Fruit fly (Drosophila melanogaster) whole organism, embryonic: ENCODE data around the gene CG7352.
A peak's percentile ranks its signal among the peaks of the same experiment; 100 is the strongest.

Experiments used
- Atf6 ChIP-seq: fragments of 200-800 bp; sonication (Bioruptor generic); IDR thresholded peaks from 2 replicates; pipeline ENCODE4 v1.3.6; 2022; ENCODE audit warnings: missing biosample characterization, missing genetic modification characterization
- CG10543 ChIP-seq: fragments of 200-800 bp; sonication (Bioruptor generic); optimal IDR thresholded peaks from 3 replicates; lab custom pipeline; 2017; ENCODE audit warnings: missing biosample characterization, mild to moderate bottlenecking, missing genetic modification characterization, moderate library complexity
- CG10654 ChIP-seq: fragments of 200-800 bp; sonication (Bioruptor generic); optimal IDR thresholded peaks from 2 replicates; lab custom pipeline; 2016; ENCODE audit warnings: missing biosample characterization, missing genetic modification characterization
- CG11247 ChIP-seq: fragments of 200-800 bp; sonication (Bioruptor generic); IDR thresholded peaks from 2 replicates; pipeline ENCODE4 v1.3.6; 2022; ENCODE audit warnings: missing biosample characterization, missing genetic modification characterization
- CG12299 ChIP-seq: fragments of 200-800 bp; sonication (Bioruptor generic); optimal IDR thresholded peaks from 2 replicates; lab custom pipeline; 2018; ENCODE audit warnings: missing biosample characterization, mild to moderate bottlenecking, missing genetic modification characterization
- CG12769 ChIP-seq: fragments of 200-800 bp; sonication (Bioruptor generic); optimal IDR thresholded peaks from 2 replicates; lab custom pipeline; 2019; ENCODE audit warnings: missing biosample characterization, mild to moderate bottlenecking, missing genetic modification characterization, moderate library complexity
- CG14860 ChIP-seq: fragments of 200-800 bp; sonication (Bioruptor generic); IDR thresholded peaks from 3 replicates; pipeline ENCODE4 v1.3.6; 2022; ENCODE audit warnings: missing biosample characterization, missing genetic modification characterization; ENCODE audit not compliant: partially characterized antibody
- CG15601 ChIP-seq: fragments of 200-800 bp; sonication (Bioruptor generic); optimal IDR thresholded peaks from 3 replicates; lab custom pipeline; 2019; ENCODE audit warnings: missing biosample characterization, mild to moderate bottlenecking, missing genetic modification characterization, moderate library complexity
- CG16815 ChIP-seq: fragments of 200-800 bp; sonication (Bioruptor generic); optimal IDR thresholded peaks from 3 replicates; lab custom pipeline; 2017; ENCODE audit warnings: missing biosample characterization, mild to moderate bottlenecking, missing genetic modification characterization
- CG17359 ChIP-seq: fragments of 200-800 bp; sonication (Bioruptor generic); optimal IDR thresholded peaks from 3 replicates; lab custom pipeline; 2018; ENCODE audit warnings: missing biosample characterization, mild to moderate bottlenecking, missing genetic modification characterization, moderate library complexity
- CG2202 ChIP-seq: fragments of 200-800 bp; sonication (Bioruptor generic); optimal IDR thresholded peaks from 2 replicates; lab custom pipeline; 2018; ENCODE audit warnings: missing biosample characterization, mild to moderate bottlenecking, missing genetic modification characterization
- CG2712 ChIP-seq: fragments of 200-800 bp; optimal IDR thresholded peaks from 3 replicates; lab custom pipeline; 2019; ENCODE audit warnings: missing biosample characterization, mild to moderate bottlenecking, missing genetic modification characterization, moderate library complexity
- CG3065 ChIP-seq: fragments of 200-800 bp; sonication (Bioruptor generic); optimal IDR thresholded peaks from 2 replicates; lab custom pipeline; 2016; ENCODE audit warnings: missing biosample characterization, missing genetic modification characterization
- CG32532 ChIP-seq: fragments of 200-800 bp; sonication (Bioruptor generic); IDR thresholded peaks from 2 replicates; pipeline ENCODE4 v1.3.6; 2022; ENCODE audit warnings: missing biosample characterization, missing genetic modification characterization
- CG33557 ChIP-seq: fragments of 200-800 bp; sonication (Bioruptor generic); optimal IDR thresholded peaks from 2 replicates; lab custom pipeline; 2019; ENCODE audit warnings: missing biosample characterization, mild to moderate bottlenecking, missing genetic modification characterization, moderate library complexity
- CG34224 ChIP-seq: fragments of 200-800 bp; sonication (Bioruptor generic); IDR thresholded peaks from 3 replicates; pipeline ENCODE4 v1.3.6; 2022; ENCODE audit warnings: missing biosample characterization, missing genetic modification characterization; ENCODE audit not compliant: partially characterized antibody
- CG6272 ChIP-seq: fragments of 200-800 bp; sonication (Bioruptor generic); IDR thresholded peaks from 2 replicates; pipeline ENCODE4 v1.3.6; 2022; ENCODE audit warnings: missing biosample characterization, missing genetic modification characterization
- CG6689 ChIP-seq: fragments of 200-800 bp; sonication (Bioruptor generic); IDR thresholded peaks from 2 replicates; pipeline ENCODE4 v1.3.6; 2022; ENCODE audit warnings: missing biosample characterization, missing genetic modification characterization
- CG6813 ChIP-seq: fragments of 200-800 bp; sonication (Bioruptor generic); optimal IDR thresholded peaks from 2 replicates; lab custom pipeline; 2017; ENCODE audit warnings: missing biosample characterization, missing genetic modification characterization, mild to moderate bottlenecking, moderate library complexity, missing genetic modification reagents
- CG7928 ChIP-seq: fragments of 200-800 bp; sonication (Bioruptor generic); optimal IDR thresholded peaks from 2 replicates; lab custom pipeline; 2017; ENCODE audit warnings: missing biosample characterization, mild to moderate bottlenecking, missing genetic modification characterization
- CG9609 ChIP-seq: fragments of 200-800 bp; sonication (Bioruptor generic); optimal IDR thresholded peaks from 3 replicates; lab custom pipeline; 2016; ENCODE audit warnings: missing biosample characterization, missing genetic modification characterization
- CG9797 ChIP-seq: fragments of 200-800 bp; sonication (Bioruptor generic); optimal IDR thresholded peaks from 3 replicates; lab custom pipeline; 2018; ENCODE audit warnings: missing biosample characterization, mild to moderate bottlenecking, missing genetic modification characterization
- HLH3B ChIP-seq: fragments of 200-800 bp; sonication (Bioruptor generic); IDR thresholded peaks from 2 replicates; pipeline ENCODE4 v1.3.6; 2022; ENCODE audit warnings: missing biosample characterization, missing genetic modification characterization
- Mad ChIP-seq: fragments of 200-800 bp; sonication (Bioruptor generic); optimal IDR thresholded peaks from 2 replicates; lab custom pipeline; 2016; ENCODE audit warnings: missing biosample characterization, missing genetic modification characterization
- Myb ChIP-seq: fragments of 200-800 bp; sonication (Bioruptor generic); optimal IDR thresholded peaks from 2 replicates; lab custom pipeline; 2016; ENCODE audit warnings: missing biosample characterization, missing genetic modification characterization
- NC2α ChIP-seq: fragments of 200-800 bp; sonication (Bioruptor generic); optimal IDR thresholded peaks from 2 replicates; lab custom pipeline; 2016; ENCODE audit warnings: missing biosample characterization, missing genetic modification characterization
- Oaz ChIP-seq: fragments of 200-800 bp; sonication (Bioruptor generic); IDR thresholded peaks from 2 replicates; pipeline ENCODE4 v1.3.6; 2022; ENCODE audit warnings: missing biosample characterization, missing genetic modification characterization
- Scr ChIP-seq: fragments of 200-800 bp; sonication (Bioruptor generic); IDR thresholded peaks from 2 replicates; pipeline ENCODE4 v1.3.6; 2022; ENCODE audit warnings: missing biosample characterization, missing genetic modification characterization; ENCODE audit not compliant: partially characterized antibody
- Stat92E ChIP-seq, 3 experiments: fragments of >200 bp in 2 of 3; fragments of 200-800 bp in 1 of 3; sonication (Bioruptor generic) in 1 of 3; optimal IDR thresholded peaks; 2 replicates each; lab custom pipeline; 2017 to 2019; ENCODE audit warnings: missing biosample characterization in 3 of 3, missing genetic modification characterization in 3 of 3, mild to moderate bottlenecking in 1 of 3, moderate library complexity in 1 of 3
- Taf1 ChIP-seq: fragments of 200-800 bp; sonication (Bioruptor generic); IDR thresholded peaks from 2 replicates; pipeline ENCODE4 v1.3.6; 2022; ENCODE audit warnings: missing biosample characterization, missing genetic modification characterization
- ase ChIP-seq: fragments of 200-800 bp; sonication (Bioruptor generic); IDR thresholded peaks from 3 replicates; pipeline ENCODE4 v1.3.6; 2022; ENCODE audit warnings: missing biosample characterization, missing genetic modification characterization
- bigmax ChIP-seq: fragments of 200-800 bp; sonication (Bioruptor generic); optimal IDR thresholded peaks from 2 replicates; lab custom pipeline; 2018; ENCODE audit warnings: missing biosample characterization, mild to moderate bottlenecking, missing genetic modification characterization
- br ChIP-seq: fragments of >200 bp; optimal IDR thresholded peaks from 2 replicates; lab custom pipeline; 2017
- corto ChIP-seq: fragments of 200-800 bp; sonication (Bioruptor generic); optimal IDR thresholded peaks from 2 replicates; lab custom pipeline; 2016; ENCODE audit warnings: missing biosample characterization, mild to moderate bottlenecking, missing genetic modification characterization, moderate library complexity
- crc ChIP-seq: fragments of 200-800 bp; sonication (Bioruptor generic); optimal IDR thresholded peaks from 2 replicates; lab custom pipeline; 2016; ENCODE audit warnings: missing biosample characterization, missing genetic modification characterization
- croc ChIP-seq: fragments of 200-800 bp; sonication (Bioruptor generic); conservative IDR thresholded peaks from 3 replicates; pipeline ENCODE4 v1.3.6; 2022; ENCODE audit warnings: missing biosample characterization, missing genetic modification characterization
- danr ChIP-seq: fragments of 200-800 bp; sonication (Bioruptor generic); IDR thresholded peaks from 2 replicates; pipeline ENCODE4 v1.3.6; 2022; ENCODE audit warnings: missing biosample characterization, missing genetic modification characterization
- en ChIP-seq: fragments of 200-800 bp; sonication (Bioruptor generic); optimal IDR thresholded peaks from 2 replicates; lab custom pipeline; 2016; ENCODE audit warnings: missing biosample characterization, missing genetic modification characterization
- eve ChIP-seq, 2 experiments: fragments of >200 bp; optimal IDR thresholded peaks; 2 replicates each; lab custom pipeline; 2017; ENCODE audit warnings: missing biosample characterization in 2 of 2, missing genetic modification characterization in 2 of 2
- fd102C ChIP-seq: fragments of 200-800 bp; sonication (Bioruptor generic); optimal IDR thresholded peaks from 2 replicates; lab custom pipeline; 2018; ENCODE audit warnings: missing biosample characterization, mild to moderate bottlenecking, missing genetic modification characterization, moderate library complexity
- gsb-n ChIP-seq: fragments of 200-800 bp; sonication (Bioruptor generic); optimal IDR thresholded peaks from 3 replicates; lab custom pipeline; 2018; ENCODE audit warnings: missing biosample characterization, mild to moderate bottlenecking, missing genetic modification characterization
- hkb ChIP-seq, 2 experiments: fragments of 200-800 bp in 1 of 2; fragments of >200 bp in 1 of 2; sonication (Bioruptor generic) in 1 of 2; IDR thresholded peaks in 1 of 2; optimal IDR thresholded peaks in 1 of 2; 2 replicates each; pipeline versions ENCODE4 v1.3.6 to Lab custom; 2017 to 2022; ENCODE audit warnings: missing biosample characterization in 1 of 2, missing genetic modification characterization in 1 of 2
- klu ChIP-seq: fragments of 200-800 bp; sonication (Bioruptor generic); IDR thresholded peaks from 2 replicates; pipeline ENCODE4 v1.3.6; 2022; ENCODE audit warnings: missing biosample characterization, missing genetic modification characterization
- nau ChIP-seq: fragments of 200-800 bp; sonication (Bioruptor generic); optimal IDR thresholded peaks from 3 replicates; lab custom pipeline; 2017; ENCODE audit warnings: missing biosample characterization, mild to moderate bottlenecking, missing genetic modification characterization, missing genetic modification reagents
- pan ChIP-seq, 4 experiments: fragments of >200 bp in 3 of 4; fragments of 200-800 bp in 1 of 4; sonication (Bioruptor generic) in 1 of 4; optimal IDR thresholded peaks in 3 of 4; IDR thresholded peaks in 1 of 4; 2 replicates each; pipeline versions ENCODE4 v1.3.6 to Lab custom; 2017 to 2022; ENCODE audit warnings: missing biosample characterization in 2 of 4, missing genetic modification characterization in 2 of 4, mixed read lengths in 1 of 4
- slbo ChIP-seq: fragments of 200-800 bp; sonication (Bioruptor generic); IDR thresholded peaks from 2 replicates; pipeline ENCODE4 v1.3.6; 2022; ENCODE audit warnings: missing biosample characterization, missing genetic modification characterization
- tap ChIP-seq: fragments of 200-800 bp; optimal IDR thresholded peaks from 3 replicates; lab custom pipeline; 2019; ENCODE audit warnings: missing biosample characterization, mild to moderate bottlenecking, missing genetic modification characterization, moderate library complexity
- tgo ChIP-seq: fragments of 200-800 bp; sonication (Bioruptor generic); IDR thresholded peaks from 3 replicates; pipeline ENCODE4 v1.3.6; 2022; ENCODE audit warnings: missing biosample characterization, missing genetic modification characterization
- tup ChIP-seq: fragments of 200-800 bp; sonication (Bioruptor generic); optimal IDR thresholded peaks from 2 replicates; lab custom pipeline; 2016; ENCODE audit warnings: missing biosample characterization, mild to moderate bottlenecking, missing genetic modification characterization, moderate library complexity
- usp ChIP-seq: fragments of >200 bp; optimal IDR thresholded peaks from 2 replicates; lab custom pipeline; 2017; ENCODE audit warnings: missing biosample characterization, missing genetic modification characterization

The CG7352 gene

dm6 chr3R:8355579-8355978 lies 8.2 kb downstream of the CG7352 start (continued):
- peak; percentile 98 for TF ChIP-seq CG32532 (GFP tag; lab: Robert Waterston, UW)
- TF ChIP-seq slbo, result peak; percentile 98
- peak; percentile 93 for TF ChIP-seq CG10654 (GFP tag; lab: Kevin White, UChicago)
- TF ChIP-seq corto (GFP tag; lab: Kevin White, UChicago), result peak; percentile 66
- TF ChIP-seq CG11247 (GFP tag; lab: Robert Waterston, UW), result peak; percentile 94
- TF ChIP-seq klu (GFP tag; lab: Robert Waterston, UW), result peak; percentile 92
- TF ChIP-seq Oaz (GFP tag; lab: Robert Waterston, UW), result peak; percentile 88
- no peak for TF ChIP-seq CG9797 (GFP tag; lab: Kevin White, UChicago)
- peak; percentile 94 for TF ChIP-seq Taf1 (GFP tag; lab: Robert Waterston, UW)
- no peak for TF ChIP-seq fd102C
- peak; percentile 92 for TF ChIP-seq CG2712 (tag; lab: Kevin White, UChicago)
- TF ChIP-seq HLH3B (GFP tag; lab: Robert Waterston, UW), result peak; percentile 94
- TF ChIP-seq eve (GFP tag; optimal IDR thresholded peaks at IDR 0.05; lab: Kevin White, UChicago), result no peak
- peak; percentile 86 for TF ChIP-seq Mad (GFP tag; lab: Kevin White, UChicago)
- TF ChIP-seq NC2α (GFP tag; lab: Kevin White, UChicago), result peak; percentile 84
- peak; percentile 94 for TF ChIP-seq CG6689
- peak; percentile 96 for TF ChIP-seq CG9609 (GFP tag; lab: Kevin White, UChicago)
- TF ChIP-seq tup (GFP tag; lab: Kevin White, UChicago), result peak; percentile 87
- TF ChIP-seq CG14860 (GFP tag; lab: Robert Waterston, UW), result no peak
- TF ChIP-seq pan (optimal IDR thresholded peaks at IDR 0.05; lab: Kevin White, UChicago), result no peak
- TF ChIP-seq pan (GFP tag; optimal IDR thresholded peaks at IDR 0.05 in 1 of 2, IDR thresholded peaks at IDR 0.05 in 1 of 2), result peak in 1 of 2 experiments; percentile 95
- TF ChIP-seq CG12769 (tag; lab: Kevin White, UChicago), result peak; percentile 99
- TF ChIP-seq CG10543 (GFP tag; lab: Kevin White, UChicago), result peak; percentile 96
- peak; percentile 80 for TF ChIP-seq croc
- TF ChIP-seq nau, result peak; percentile 88
- peak; percentile 83 for TF ChIP-seq gsb-n
- TF ChIP-seq CG3065 (GFP tag; lab: Kevin White, UChicago), result peak; percentile 75
- TF ChIP-seq Scr (GFP tag; lab: Robert Waterston, UW), result no peak
- TF ChIP-seq tgo (GFP tag; lab: Robert Waterston, UW), result peak; percentile 95
- peak; percentile 79 for TF ChIP-seq CG7928 (GFP tag; lab: Kevin White, UChicago)
- peak; percentile 96 for TF ChIP-seq crc (GFP tag; lab: Kevin White, UChicago)
- peak; percentile 79 for TF ChIP-seq CG16815 (GFP tag; lab: Kevin White, UChicago)
- peak; percentile 75 for TF ChIP-seq CG2202 (tag; lab: Kevin White, UChicago)
- peak; percentile 93 for TF ChIP-seq ase
- no peak for TF ChIP-seq Stat92E (GFP tag; optimal IDR thresholded peaks at IDR 0.05; lab: Kevin White, UChicago)
- peak; percentile 94 for TF ChIP-seq CG12299 (tag; lab: Kevin White, UChicago)
- TF ChIP-seq bigmax (GFP tag; lab: Kevin White, UChicago), result peak; percentile 42
- TF ChIP-seq Myb (GFP tag; lab: Kevin White, UChicago), result peak; percentile 87
- no peak for TF ChIP-seq usp (GFP tag; lab: Kevin White, UChicago)
- no peak for TF ChIP-seq CG34224 (GFP tag; lab: Robert Waterston, UW)
- TF ChIP-seq hkb (optimal IDR thresholded peaks at IDR 0.05; lab: Kevin White, UChicago), result no peak
- TF ChIP-seq hkb (GFP tag; IDR thresholded peaks at IDR 0.05; lab: Robert Waterston, UW), result peak; percentile 96
- peak; percentile 36 for TF ChIP-seq CG33557 (GFP tag; lab: Kevin White, UChicago)
- peak; percentile 93 for TF ChIP-seq CG6813 (GFP tag; lab: Kevin White, UChicago)
- peak; percentile 94 for TF ChIP-seq en
- peak; percentile 69 for TF ChIP-seq CG15601
- peak; percentile 96 for TF ChIP-seq CG17359 (tag; lab: Kevin White, UChicago)
- peak; percentile 90 for TF ChIP-seq CG6272 (GFP tag; lab: Robert Waterston, UW)
- peak; percentile 90 for TF ChIP-seq tap (tag; lab: Kevin White, UChicago)
- no peak for TF ChIP-seq br (lab: Kevin White, UChicago)
- TF ChIP-seq danr, result peak; percentile 81
- TF ChIP-seq Atf6, result peak; percentile 97
